Worm (Caenorhabditis elegans) whole organism, L1 larva: ENCODE data around the gene fbxa-182.

Source experiments
- C04F5.9 ChIP-seq: sonication (generic microtip); optimal IDR thresholded peaks from 2 replicates; lab custom pipeline; 2016; ENCODE audit warnings: missing genetic modification characterization, missing compliant biosample characterization
- C34B4.2 ChIP-seq: sonication (generic microtip); optimal IDR thresholded peaks from 2 replicates; lab custom pipeline; 2017; ENCODE audit warnings: mild to moderate bottlenecking, missing genetic modification characterization, missing compliant biosample characterization
- F16B12.6 ChIP-seq: fragments of 150-350 bp; optimal IDR thresholded peaks from 2 replicates; lab custom pipeline; 2014; ENCODE audit warnings: missing biosample characterization, missing genetic modification characterization
- ama-1 ChIP-seq: fragments of 150-350 bp; optimal IDR thresholded peaks from 2 replicates; lab custom pipeline; 2014
- blmp-1 ChIP-seq: fragments of 150-350 bp; optimal IDR thresholded peaks from 2 replicates; lab custom pipeline; 2014; ENCODE audit warnings: missing biosample characterization, missing genetic modification characterization
- ceh-82 ChIP-seq, 3 experiments: fragments of 150-350 bp in 1 of 3; sonication (generic microtip) in 2 of 3; optimal IDR thresholded peaks; 2 replicates each; lab custom pipeline; 2014 to 2017; ENCODE audit warnings: missing biosample characterization in 3 of 3, missing genetic modification characterization in 3 of 3
- ceh-90 ChIP-seq: sonication (generic microtip); optimal IDR thresholded peaks from 2 replicates; lab custom pipeline; 2016; ENCODE audit warnings: missing genetic modification characterization, missing compliant biosample characterization
- ces-1 ChIP-seq: fragments of 150-350 bp; optimal IDR thresholded peaks from 2 replicates; lab custom pipeline; 2014; ENCODE audit warnings: missing biosample characterization, missing genetic modification reagents, missing genetic modification characterization
- dpl-1 ChIP-seq, 3 experiments: fragments of 150-350 bp in 2 of 3; sonication (generic microtip) in 1 of 3; optimal IDR thresholded peaks; 2 replicates each; lab custom pipeline; 2014 to 2017; ENCODE audit warnings: missing biosample characterization in 3 of 3, missing genetic modification characterization in 3 of 3, missing genetic modification reagents in 3 of 3
- dsc-1 ChIP-seq: sonication (generic microtip); optimal IDR thresholded peaks from 2 replicates; lab custom pipeline; 2016; ENCODE audit warnings: mild to moderate bottlenecking, missing genetic modification characterization, missing compliant biosample characterization
- egl-13 ChIP-seq: sonication (generic microtip); optimal IDR thresholded peaks from 2 replicates; lab custom pipeline; 2016; ENCODE audit warnings: missing genotype, missing genetic modification reagents, missing genetic modification characterization, missing compliant biosample characterization
- egl-27 ChIP-seq, 2 experiments: fragments of 150-350 bp in 1 of 2; sonication (generic microtip); optimal IDR thresholded peaks; 3 replicates each; lab custom pipeline; 2017 to 2018; ENCODE audit warnings: missing biosample characterization in 2 of 2, missing genetic modification characterization in 2 of 2, missing genetic modification reagents in 2 of 2
- elt-2 ChIP-seq: sonication (generic microtip); optimal IDR thresholded peaks from 2 replicates; lab custom pipeline; 2016; ENCODE audit warnings: missing genetic modification characterization, mild to moderate bottlenecking, inconsistent platforms, missing compliant biosample characterization, missing genetic modification reagents
- elt-3 ChIP-seq, 6 experiments: fragments of 150-350 bp in 1 of 6; sonication (generic microtip); optimal IDR thresholded peaks; 2 replicates each; lab custom pipeline; 2017 to 2018; ENCODE audit warnings: missing biosample characterization in 6 of 6, missing genetic modification characterization in 6 of 6, inconsistent platforms in 1 of 6
- fkh-4 ChIP-seq: sonication (generic microtip); optimal IDR thresholded peaks from 2 replicates; lab custom pipeline; 2016; ENCODE audit warnings: missing compliant biosample characterization, missing genetic modification characterization, borderline replicate concordance
- hlh-17 ChIP-seq: fragments of 200-800 bp; sonication (Bioruptor generic); optimal IDR thresholded peaks from 2 replicates; lab custom pipeline; 2018; ENCODE audit warnings: missing genetic modification characterization, mild to moderate bottlenecking, missing compliant biosample characterization, moderate library complexity, borderline replicate concordance
- hpl-2 ChIP-seq: fragments of 150-350 bp; optimal IDR thresholded peaks from 2 replicates; lab custom pipeline; 2014; ENCODE audit warnings: missing biosample characterization, missing genetic modification reagents, missing genetic modification characterization
- lin-14 ChIP-seq: fragments of 200-800 bp; sonication (Bioruptor generic); optimal IDR thresholded peaks from 2 replicates; lab custom pipeline; 2018; ENCODE audit warnings: mild to moderate bottlenecking, missing genetic modification characterization, moderate library complexity, missing compliant biosample characterization
- lin-35 ChIP-seq, 2 experiments: fragments of 150-350 bp; optimal IDR thresholded peaks; 2 replicates each; lab custom pipeline; 2014; ENCODE audit warnings: missing biosample characterization in 2 of 2, missing genetic modification characterization in 2 of 2, missing genetic modification reagents in 2 of 2
- lin-39 ChIP-seq: fragments of 150-350 bp; optimal IDR thresholded peaks from 2 replicates; lab custom pipeline; 2014; ENCODE audit warnings: missing biosample characterization, missing genetic modification reagents, missing genetic modification characterization
- lsy-2 ChIP-seq, 2 experiments: fragments of 150-350 bp; optimal IDR thresholded peaks; 2 replicates each; lab custom pipeline; 2014; ENCODE audit warnings: missing biosample characterization in 2 of 2, missing genetic modification characterization in 2 of 2
- mdl-1 ChIP-seq, 2 experiments: fragments of 150-350 bp; optimal IDR thresholded peaks; 2 replicates each; lab custom pipeline; 2014 to 2017; ENCODE audit warnings: missing biosample characterization in 2 of 2, missing genetic modification characterization in 2 of 2, inconsistent platforms in 1 of 2
- nhr-11 ChIP-seq: fragments of 150-350 bp; optimal IDR thresholded peaks from 2 replicates; lab custom pipeline; 2014; ENCODE audit warnings: missing biosample characterization, missing genetic modification characterization
- nhr-71 ChIP-seq: sonication (generic microtip); optimal IDR thresholded peaks from 2 replicates; lab custom pipeline; 2016; ENCODE audit warnings: mild to moderate bottlenecking, missing genetic modification characterization, moderate library complexity, missing compliant biosample characterization
- nhr-76 ChIP-seq: sonication (generic microtip); optimal IDR thresholded peaks from 2 replicates; lab custom pipeline; 2017; ENCODE audit warnings: missing biosample characterization, missing genetic modification characterization
- nhr-77 ChIP-seq: fragments of 150-350 bp; optimal IDR thresholded peaks from 2 replicates; lab custom pipeline; 2014; ENCODE audit warnings: missing biosample characterization, missing genetic modification characterization
- nhr-84 ChIP-seq: sonication (generic microtip); optimal IDR thresholded peaks from 2 replicates; lab custom pipeline; 2017; ENCODE audit warnings: missing biosample characterization, missing genetic modification characterization
- nhr-85 ChIP-seq: sonication (generic microtip); peaks from one replicate; lab custom pipeline; 2016; ENCODE audit warnings: missing genetic modification characterization, inconsistent platforms, missing compliant biosample characterization
- nhr-90 ChIP-seq: sonication (generic microtip); optimal IDR thresholded peaks from 2 replicates; lab custom pipeline; 2016; ENCODE audit warnings: mild to moderate bottlenecking, missing genetic modification characterization, missing compliant biosample characterization; ENCODE audit not compliant: poor library complexity
- swsn-7 ChIP-seq: sonication (generic microtip); optimal IDR thresholded peaks from 2 replicates; lab custom pipeline; 2016; ENCODE audit warnings: missing genetic modification characterization, missing compliant biosample characterization
- tbx-2 ChIP-seq: sonication (generic microtip); optimal IDR thresholded peaks from 2 replicates; lab custom pipeline; 2016; ENCODE audit warnings: missing genetic modification characterization, missing compliant biosample characterization
- tlp-1 ChIP-seq: fragments of 150-350 bp; optimal IDR thresholded peaks from 2 replicates; lab custom pipeline; 2014; ENCODE audit warnings: missing biosample characterization, missing genetic modification characterization
- unc-86 ChIP-seq: sonication (generic microtip); optimal IDR thresholded peaks from 2 replicates; lab custom pipeline; 2016; ENCODE audit warnings: missing genetic modification characterization, missing compliant biosample characterization
- xbp-1 ChIP-seq: sonication (generic microtip); optimal IDR thresholded peaks from 2 replicates; lab custom pipeline; 2016; ENCODE audit warnings: missing genetic modification characterization, missing compliant biosample characterization
- zag-1 ChIP-seq: fragments of 150-350 bp; optimal IDR thresholded peaks from 2 replicates; lab custom pipeline; 2014; ENCODE audit warnings: missing biosample characterization, missing genetic modification characterization
- zip-4 ChIP-seq: fragments of 200-800 bp; sonication (Bioruptor generic); optimal IDR thresholded peaks from 2 replicates; lab custom pipeline; 2018; ENCODE audit warnings: mild to moderate bottlenecking, missing genetic modification characterization, moderate library complexity, missing compliant biosample characterization

fbxa-182 gene

DNA sequence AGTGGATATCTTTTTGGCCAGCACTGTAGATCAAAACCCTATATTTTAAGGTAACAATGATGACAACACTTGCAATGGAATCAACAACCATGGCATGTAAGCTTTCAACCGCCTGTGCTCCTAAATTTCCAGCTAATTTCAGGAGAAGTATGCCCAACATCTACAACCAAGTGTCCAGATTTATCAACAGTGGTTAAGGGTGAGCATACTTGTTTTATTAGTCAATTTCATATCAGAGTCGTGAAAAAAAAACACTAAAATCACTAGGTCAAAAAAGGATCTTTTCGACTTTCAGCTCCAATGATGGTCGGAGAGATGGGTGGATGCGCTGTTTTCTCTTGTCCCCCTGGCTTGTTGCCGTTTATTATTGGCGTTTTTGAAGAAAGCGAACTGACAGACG lies 8.6 kb downstream of the fbxa-182 start, which contains the start of gene F16G10.1:
F16G10.1 (plus strand) TSS at position 301 of the 400 bp plus-strand sequence.
- TF ChIP-seq ceh-90 (no peak), ama-1 (lab: Kevin White, UChicago) (no peak), nhr-11 (tag; lab: Kevin White, UChicago) (no peak)

DNA sequence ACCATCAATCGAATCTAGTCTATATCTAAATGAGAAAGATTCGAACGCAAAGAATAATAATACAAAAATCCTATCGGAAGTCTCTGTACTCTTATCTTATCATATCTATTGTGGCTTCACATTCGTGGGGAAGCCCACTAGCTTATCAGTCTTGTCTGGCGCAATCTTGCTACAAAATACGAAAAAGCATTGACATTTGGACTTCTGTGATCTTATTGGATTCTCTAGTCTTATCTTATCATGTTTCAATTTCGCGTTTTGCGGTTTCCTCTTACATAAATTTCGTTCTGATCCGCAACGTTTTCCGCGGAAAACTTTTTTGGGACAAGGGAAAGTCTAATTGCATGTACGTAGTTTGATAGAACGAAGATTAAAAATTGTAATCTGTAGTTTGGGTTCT lies 12.7 kb downstream of the fbxa-182 start:
- TF ChIP-seq blmp-1 (tag; lab: Kevin White, UChicago) (peak; percentile 92), elt-3 (tag; optimal IDR thresholded peaks at IDR 0.05; lab: Kevin White, UChicago) (peak; percentile 89 to 97 (median 91)), fkh-4 (no peak)

- TF ChIP-seq nhr-85 (tag; lab: Kevin White, UChicago) (no peak), dsc-1 (tag; lab: Kevin White, UChicago) (no peak), C34B4.2 (tag; lab: Kevin White, UChicago) (no peak)
Measured at ce11 chrII:2398884-2399283, 13.7 kb downstream of the fbxa-182 start, which contains the start of gene F16G10.14. Gene F16G10.14, minus strand, starts transcription at chrII:2398984.

DNA sequence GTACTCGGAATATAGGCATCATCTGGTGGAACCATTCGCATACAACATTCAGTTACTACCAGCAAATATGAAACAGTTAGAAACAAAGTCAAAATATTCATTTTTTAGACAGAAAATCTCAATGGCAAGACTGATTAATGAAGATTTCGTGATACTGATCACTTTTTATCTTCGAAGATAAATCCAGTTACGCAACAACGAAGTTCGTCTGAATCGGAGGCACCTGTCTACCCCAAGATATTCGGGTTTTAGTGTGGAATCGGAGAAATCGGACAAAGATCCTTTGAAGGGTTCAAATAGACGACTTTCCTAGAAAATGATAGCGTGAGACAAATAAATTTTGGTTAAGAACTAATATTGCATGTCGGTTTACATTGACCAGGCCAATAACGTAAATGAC lies 16.7 kb downstream of the fbxa-182 start, which contains the start of gene F16G10.13:
F16G10.13 (minus strand) TSS at position 101 of the 400 bp plus-strand sequence.
- no peak for TF ChIP-seq lin-14 (GFP tag; lab: Kevin White, UChicago)

ce11 chrII:2393821-2394220 lies 18.7 kb downstream of the fbxa-182 start, which contains the start of gene F16G10.11:
Gene F16G10.11, minus strand, starts transcription at chrII:2393921.
- no peak for TF ChIP-seq unc-86 (tag; lab: Kevin White, UChicago)
- TF ChIP-seq nhr-76 (tag; lab: Kevin White, UChicago), result no peak
- TF ChIP-seq mdl-1 (tag; optimal IDR thresholded peaks at IDR 0.05; lab: Kevin White, UChicago), result no peak
- TF ChIP-seq nhr-84 (tag; lab: Kevin White, UChicago), result no peak
- TF ChIP-seq hpl-2 (GFP tag; lab: Kevin White, UChicago), result no peak
- no peak for TF ChIP-seq lin-39 (tag; lab: Kevin White, UChicago)
- no peak for TF ChIP-seq egl-13
- TF ChIP-seq zip-4 (GFP tag; lab: Kevin White, UChicago), result no peak
- no peak for TF ChIP-seq C04F5.9 (tag; lab: Kevin White, UChicago)
- TF ChIP-seq dpl-1 (GFP tag; optimal IDR thresholded peaks at IDR 0.05; lab: Kevin White, UChicago), result no peak
- no peak for TF ChIP-seq nhr-90 (tag; lab: Kevin White, UChicago)

DNA sequence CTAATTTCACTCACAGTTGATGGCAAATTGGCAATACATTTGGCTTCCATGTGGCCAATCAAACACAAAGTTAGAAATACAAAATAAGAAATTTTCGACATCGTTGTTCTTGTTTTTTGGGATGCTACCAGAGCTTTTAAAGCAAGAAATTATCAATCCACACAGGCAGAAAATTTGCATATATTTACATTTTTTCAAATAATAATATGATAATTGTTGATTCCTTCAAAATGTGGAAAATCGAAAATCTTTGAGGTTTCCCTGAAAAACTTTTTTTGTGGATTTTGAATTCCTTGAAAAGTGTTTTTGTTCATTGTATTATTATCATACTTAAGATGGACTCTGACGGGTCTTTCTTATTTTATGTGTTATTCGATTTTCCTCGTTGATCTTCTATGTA lies 21.7 kb downstream of the fbxa-182 start, which contains the start of gene F16G10.10:
F16G10.10 (minus strand) TSS at position 101 of the 400 bp plus-strand sequence.
- no peak for TF ChIP-seq zag-1
- no peak for TF ChIP-seq F16B12.6 (tag; lab: Kevin White, UChicago)
- TF ChIP-seq lin-35 (GFP tag; optimal IDR thresholded peaks at IDR 0.05; lab: Kevin White, UChicago), result no peak
- no peak for TF ChIP-seq ceh-90
- TF ChIP-seq fkh-4, result no peak
- TF ChIP-seq tbx-2 (tag; lab: Kevin White, UChicago), result no peak
- TF ChIP-seq xbp-1, result no peak
- TF ChIP-seq tlp-1 (tag; lab: Kevin White, UChicago), result no peak
- TF ChIP-seq nhr-90 (tag; lab: Kevin White, UChicago), result no peak
- no peak for TF ChIP-seq elt-2 (tag; lab: Kevin White, UChicago)
- TF ChIP-seq lsy-2 (tag; optimal IDR thresholded peaks at IDR 0.05; lab: Kevin White, UChicago), result no peak
- TF ChIP-seq ces-1 (GFP tag; lab: Kevin White, UChicago), result no peak
- no peak for TF ChIP-seq swsn-7 (tag; lab: Kevin White, UChicago)
- no peak for TF ChIP-seq ceh-82 (tag; optimal IDR thresholded peaks at IDR 0.05; lab: Kevin White, UChicago)
- TF ChIP-seq nhr-77 (tag; lab: Kevin White, UChicago), result no peak
- no peak for TF ChIP-seq nhr-71 (tag; lab: Kevin White, UChicago)
- no peak for TF ChIP-seq egl-27 (tag; optimal IDR thresholded peaks at IDR 0.05; lab: Kevin White, UChicago)
- TF ChIP-seq unc-86 (tag; lab: Kevin White, UChicago), result no peak
- no peak for TF ChIP-seq hlh-17 (GFP tag; lab: Kevin White, UChicago)
